Fruit fly (Drosophila melanogaster) S2 (cell line): ENCODE results near the gene CG15209.

ENCODE experiments used
- CG8478 ChIP-seq: fragments of >200 bp; optimal IDR thresholded peaks from 2 replicates; lab custom pipeline; 2018
- CTCF ChIP-seq, 2 experiments: fragments of >200 bp; optimal IDR thresholded peaks; 2 replicates each; lab custom pipeline; 2018

DNA sequence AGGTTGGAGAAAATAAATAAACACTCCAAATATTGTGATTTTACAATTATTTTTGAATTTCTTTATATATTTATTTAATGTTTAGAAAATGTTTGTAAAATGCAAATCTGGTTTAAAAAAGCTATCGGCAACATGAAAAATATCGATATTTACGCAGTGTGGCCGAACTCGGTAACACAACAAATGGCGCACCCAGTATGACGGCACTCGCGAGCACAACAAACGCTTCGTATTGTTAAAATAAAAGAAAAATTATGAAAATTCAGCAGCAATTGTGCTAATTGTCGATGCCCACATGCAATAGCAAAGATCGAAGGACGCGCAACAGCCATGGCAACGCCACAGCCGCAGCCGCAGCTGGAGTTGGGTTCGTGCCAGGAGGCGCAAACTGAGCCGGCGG lies 6.6 kb downstream of the CG15209 start, which contains the start of gene CG2202:
- TF ChIP-seq CTCF (optimal IDR thresholded peaks at IDR 0.05; lab: Kevin White, UChicago) (no peak), CG8478 (no peak)
